Worm (Caenorhabditis elegans): ENCODE measurements around the gene srbc-45.

Gene srbc-45

ce11 chrV:12803274-12803673, at the start of gene srbc-45:
TSS of gene srbc-45 (plus strand) at chrV:12803574.
- TF ChIP-seq zip-2 (tag; optimal IDR thresholded peaks at IDR 0.05), result no peak
- no peak for TF ChIP-seq unc-62 (GFP tag; optimal IDR thresholded peaks at IDR 0.05 in 1 of 2)
- TF ChIP-seq unc-62 (tag; optimal IDR thresholded peaks at IDR 0.05), result no peak
- TF ChIP-seq ama-1 (optimal IDR thresholded peaks at IDR 0.05), result no peak
- TF ChIP-seq hlh-30 (tag; optimal IDR thresholded peaks at IDR 0.05; ENCODE audit: insufficient read depth), result no peak
- TF ChIP-seq rbr-2 (tag; optimal IDR thresholded peaks at IDR 0.05), result no peak
- TF ChIP-seq F10B5.3 (tag; optimal IDR thresholded peaks at IDR 0.05), result no peak
- no peak for TF ChIP-seq hlh-11 (tag; optimal IDR thresholded peaks at IDR 0.05)
- TF ChIP-seq jun-1 (tag; optimal IDR thresholded peaks at IDR 0.05), result no peak
- no peak for TF ChIP-seq snpc-1.2 (GFP tag; IDR thresholded peaks at IDR 0.05)
- TF ChIP-seq Y75B8A.6 (GFP tag; IDR thresholded peaks at IDR 0.05), result no peak
- no peak for TF ChIP-seq T26A8.4 (GFP tag; IDR thresholded peaks at IDR 0.05)
- TF ChIP-seq mdt-29 (GFP tag; IDR thresholded peaks at IDR 0.05), result no peak

ce11 chrV:12754839-12755238, 48.5 kb upstream of the srbc-45 start, which contains the start of gene gpa-13:
TSS of gene gpa-13 (minus strand) at chrV:12754939.
- TF ChIP-seq saeg-2 (GFP tag; IDR thresholded peaks at IDR 0.05) (no peak), unc-39 (tag; optimal IDR thresholded peaks at IDR 0.05) (no peak), lin-39 (tag; optimal IDR thresholded peaks at IDR 0.05) (no peak), daf-12 (tag; optimal IDR thresholded peaks at IDR 0.05) (no peak), daf-8 (GFP tag; IDR thresholded peaks at IDR 0.05) (no peak)

ce11 chrV:12759660-12760059, 43.7 kb upstream of the srbc-45 start, which contains the start of gene papl-1:
TSS of gene papl-1 (minus strand) at chrV:12759760.
- no peak for TF ChIP-seq nhr-10 (tag; optimal IDR thresholded peaks at IDR 0.05)

ce11 chrV:12760913-12761312, 42.5 kb upstream of the srbc-45 start, which contains the start of gene F18E2.15:
TSS of gene F18E2.15 (minus strand) at chrV:12761013.
- TF ChIP-seq php-3 (GFP tag; IDR thresholded peaks at IDR 0.05), result no peak
- TF ChIP-seq mes-2 (tag; optimal IDR thresholded peaks at IDR 0.05; ENCODE audit: poor library complexity, severe bottlenecking), result no peak
- no peak for TF ChIP-seq ZK546.5 (tag; optimal IDR thresholded peaks at IDR 0.05)
- TF ChIP-seq lin-39 (tag; optimal IDR thresholded peaks at IDR 0.05), result no peak
- no peak for TF ChIP-seq nhr-42 (GFP tag; IDR thresholded peaks at IDR 0.05)
- TF ChIP-seq set-16 (GFP tag; IDR thresholded peaks at IDR 0.05), result no peak
- TF ChIP-seq dmd-9 (GFP tag; IDR thresholded peaks at IDR 0.05), result no peak
- no peak for TF ChIP-seq snpc-1.2 (GFP tag; IDR thresholded peaks at IDR 0.05)
- no peak for TF ChIP-seq ceh-28 (tag; optimal IDR thresholded peaks at IDR 0.05)
- no peak for TF ChIP-seq lin-1 (GFP tag; IDR thresholded peaks at IDR 0.05)
- TF ChIP-seq attf-4 (tag; optimal IDR thresholded peaks at IDR 0.05), result no peak
- TF ChIP-seq ceh-82 (tag; optimal IDR thresholded peaks at IDR 0.05), result no peak
- no peak for TF ChIP-seq pqm-1 (tag; optimal IDR thresholded peaks at IDR 0.05)
- no peak for TF ChIP-seq nhr-6 (tag; optimal IDR thresholded peaks at IDR 0.05)
- TF ChIP-seq D1046.2 (GFP tag; IDR thresholded peaks at IDR 0.05), result no peak
- no peak for TF ChIP-seq lsy-2 (tag; optimal IDR thresholded peaks at IDR 0.05)

- TF ChIP-seq F10B5.3 (tag; optimal IDR thresholded peaks at IDR 0.05) (no peak), unc-130 (GFP tag; optimal IDR thresholded peaks at IDR 0.05) (no peak), D1046.2 (GFP tag; IDR thresholded peaks at IDR 0.05) (no peak), dmd-6 (GFP tag; IDR thresholded peaks at IDR 0.05) (no peak), nhr-42 (GFP tag; IDR thresholded peaks at IDR 0.05) (no peak), lir-3 (tag; optimal IDR thresholded peaks at IDR 0.05) (no peak), fkh-10 (GFP tag; optimal IDR thresholded peaks at IDR 0.05) (no peak), ceh-62 (tag; optimal IDR thresholded peaks at IDR 0.05) (no peak), nhr-11 (tag; optimal IDR thresholded peaks at IDR 0.05) (no peak), daf-16 (GFP tag; optimal IDR thresholded peaks at IDR 0.05) (no peak), daf-16 (tag; optimal IDR thresholded peaks at IDR 0.05) (peak; percentile 60), zip-2 (tag; optimal IDR thresholded peaks at IDR 0.05) (peak; percentile 84), zfp-2 (tag; optimal IDR thresholded peaks at IDR 0.05) (no peak), lin-39 (tag; optimal IDR thresholded peaks at IDR 0.05) (no peak), daf-19 (GFP tag; conservative IDR thresholded peaks at IDR 0.05) (no peak), mdl-1 (tag; optimal IDR thresholded peaks at IDR 0.05) (no peak), nhr-6 (tag; optimal IDR thresholded peaks at IDR 0.05) (no peak), ceh-32 (tag; optimal IDR thresholded peaks at IDR 0.05; ENCODE audit: poor library complexity) (no peak), skn-1 (tag; optimal IDR thresholded peaks at IDR 0.05) (no peak)
Observed at ce11 chrV:12763291-12763995, 39.9 kb upstream of the srbc-45 start, which contains the start of the genes abcf-1 and scc-3. TSS of gene abcf-1 (minus strand) at chrV:12763375. TSS of gene scc-3 (plus strand) at chrV:12763945.
